Fruit fly (Drosophila melanogaster): Measurements from ENCODE around the gene Akh.

The Akh gene

DNA sequence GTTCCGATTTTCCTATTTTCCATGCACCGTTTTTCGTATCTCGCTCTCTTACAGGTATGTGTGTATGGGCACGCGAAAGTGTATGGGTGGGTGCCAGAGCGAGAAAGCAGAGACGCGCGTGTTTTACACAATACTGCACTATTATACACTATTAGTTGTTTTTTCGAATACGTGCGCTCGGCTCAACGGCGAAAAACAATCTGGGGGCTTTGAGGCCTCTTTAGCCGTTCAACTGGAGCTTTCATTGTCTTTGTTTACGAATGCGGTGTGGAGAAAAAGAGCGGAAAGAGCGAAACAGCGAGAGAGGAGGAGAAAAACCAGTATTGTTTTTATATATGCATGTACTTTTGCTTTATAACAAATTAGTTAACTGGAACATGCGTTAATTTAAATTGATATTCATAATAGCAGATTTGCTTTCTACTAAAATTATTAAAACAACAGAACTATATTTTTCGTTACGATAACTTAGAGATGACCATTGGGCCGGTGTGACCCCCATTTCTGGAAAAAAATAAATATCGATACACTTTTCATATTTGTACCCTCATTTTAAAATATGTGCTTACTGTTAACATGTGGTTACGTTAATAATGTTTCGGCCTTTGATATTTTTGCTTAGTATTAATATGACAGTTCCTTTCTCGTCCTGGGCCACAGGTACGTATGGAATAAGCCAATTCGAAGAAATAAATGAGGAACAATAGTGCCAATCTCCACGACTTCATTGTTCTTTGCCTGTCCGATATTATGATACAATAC, 38.6 kb upstream of the Akh start, which contains the start of gene CG14995 (continued):
- no peak for TF ChIP-seq CG10147 (GFP tag; optimal IDR thresholded peaks at IDR 0.05)
- TF ChIP-seq CG7556 (GFP tag; optimal IDR thresholded peaks at IDR 0.05), result no peak
- no peak for TF ChIP-seq CG1602 (GFP tag; optimal IDR thresholded peaks at IDR 0.05)
- peak; percentile 72 for TF ChIP-seq nau (GFP tag; optimal IDR thresholded peaks at IDR 0.05)
- peak; percentile 72 for TF ChIP-seq unc-4 (GFP tag; IDR thresholded peaks at IDR 0.05; ENCODE audit: partially characterized antibody)
- TF ChIP-seq Dll (GFP tag; IDR thresholded peaks at IDR 0.05; ENCODE audit: partially characterized antibody), result peak; percentile 74
- no peak for TF ChIP-seq CG2889 (GFP tag; IDR thresholded peaks at IDR 0.05)
- no peak for TF ChIP-seq Atf3 (GFP tag; optimal IDR thresholded peaks at IDR 0.05)
- TF ChIP-seq CG15011 (GFP tag; optimal IDR thresholded peaks at IDR 0.05), result no peak
- no peak for TF ChIP-seq ems (GFP tag; optimal IDR thresholded peaks at IDR 0.05)
- TF ChIP-seq CG30020 (tag; optimal IDR thresholded peaks at IDR 0.05), result no peak
- no peak for TF ChIP-seq Hr39 (optimal IDR thresholded peaks at IDR 0.05)
- TF ChIP-seq CG9797 (GFP tag; optimal IDR thresholded peaks at IDR 0.05), result no peak
- TF ChIP-seq dati (GFP tag; IDR thresholded peaks at IDR 0.05), result no peak
- peak; percentile 7 for TF ChIP-seq HHEX (GFP tag; optimal IDR thresholded peaks at IDR 0.05)
- no peak for TF ChIP-seq dm (GFP tag; optimal IDR thresholded peaks at IDR 0.05)
- no peak for TF ChIP-seq ara (GFP tag; IDR thresholded peaks at IDR 0.05)
- peak; percentile 67 for TF ChIP-seq Scr (GFP tag; IDR thresholded peaks at IDR 0.05; ENCODE audit: partially characterized antibody)
- TF ChIP-seq NFAT (GFP tag; IDR thresholded peaks at IDR 0.05), result no peak
- TF ChIP-seq Dfd (GFP tag; optimal IDR thresholded peaks at IDR 0.05), result no peak
- no peak for TF ChIP-seq CG30431 (GFP tag; optimal IDR thresholded peaks at IDR 0.05)
- TF ChIP-seq CG12769 (tag; optimal IDR thresholded peaks at IDR 0.05), result peak; percentile 44
- TF ChIP-seq CG32772 (GFP tag; IDR thresholded peaks at IDR 0.05), result no peak
- TF ChIP-seq kah (GFP tag; optimal IDR thresholded peaks at IDR 0.05), result peak; percentile 37
- peak; percentile 31 for TF ChIP-seq Nf-YC (tag; optimal IDR thresholded peaks at IDR 0.05)
- TF ChIP-seq CG9817 (tag; optimal IDR thresholded peaks at IDR 0.05), result no peak
- TF ChIP-seq Antp (GFP tag; optimal IDR thresholded peaks at IDR 0.05), result no peak
- TF ChIP-seq CG8388 (GFP tag; optimal IDR thresholded peaks at IDR 0.05), result no peak
- no peak for TF ChIP-seq CG5953 (GFP tag; IDR thresholded peaks at IDR 0.05)
- no peak for TF ChIP-seq ATbp (GFP tag; optimal IDR thresholded peaks at IDR 0.05)
- no peak for TF ChIP-seq usp (GFP tag; optimal IDR thresholded peaks at IDR 0.05)
- TF ChIP-seq Drgx (GFP tag; IDR thresholded peaks at IDR 0.05), result peak; percentile 54
- no peak for TF ChIP-seq Xbp1 (GFP tag; optimal IDR thresholded peaks at IDR 0.05)
- TF ChIP-seq CG11093 (GFP tag; IDR thresholded peaks at IDR 0.05), result no peak
- TF ChIP-seq wek (GFP tag; optimal IDR thresholded peaks at IDR 0.05), result no peak
- no peak for TF ChIP-seq Hmx (GFP tag; optimal IDR thresholded peaks at IDR 0.05)
- no peak for TF ChIP-seq HmgD (GFP tag; optimal IDR thresholded peaks at IDR 0.05)
- peak; percentile 15 for TF ChIP-seq Blimp-1 (GFP tag; optimal IDR thresholded peaks at IDR 0.05)
- TF ChIP-seq CG34224 (GFP tag; IDR thresholded peaks at IDR 0.05; ENCODE audit: partially characterized antibody), result peak; percentile 28; the same call in 2 of the 3 replicates
- TF ChIP-seq phol (tag; optimal IDR thresholded peaks at IDR 0.05), result no peak
- TF ChIP-seq lola (GFP tag; optimal IDR thresholded peaks at IDR 0.05), result no peak
- TF ChIP-seq crc (GFP tag; optimal IDR thresholded peaks at IDR 0.05), result no peak
- TF ChIP-seq CG15696 (tag; optimal IDR thresholded peaks at IDR 0.05), result no peak
- TF ChIP-seq Elba2 (GFP tag; optimal IDR thresholded peaks at IDR 0.05), result peak; percentile 84
- no peak for TF ChIP-seq zf30C (GFP tag; optimal IDR thresholded peaks at IDR 0.05)
- no peak; the same call in 1 of the 2 replicates for TF ChIP-seq CG32532 (GFP tag; IDR thresholded peaks at IDR 0.05)
- no peak for TF ChIP-seq twi (tag; optimal IDR thresholded peaks at IDR 0.05)
- TF ChIP-seq Nf-YA (GFP tag; IDR thresholded peaks at IDR 0.05), result no peak
- TF ChIP-seq Med (GFP tag), result peak; percentile 69
- TF ChIP-seq HLHmδ (GFP tag; optimal IDR thresholded peaks at IDR 0.05), result no peak

Data from whole organism, embryonic.